Worm (Caenorhabditis elegans): ENCODE data around the gene F14D7.3.

DNA sequence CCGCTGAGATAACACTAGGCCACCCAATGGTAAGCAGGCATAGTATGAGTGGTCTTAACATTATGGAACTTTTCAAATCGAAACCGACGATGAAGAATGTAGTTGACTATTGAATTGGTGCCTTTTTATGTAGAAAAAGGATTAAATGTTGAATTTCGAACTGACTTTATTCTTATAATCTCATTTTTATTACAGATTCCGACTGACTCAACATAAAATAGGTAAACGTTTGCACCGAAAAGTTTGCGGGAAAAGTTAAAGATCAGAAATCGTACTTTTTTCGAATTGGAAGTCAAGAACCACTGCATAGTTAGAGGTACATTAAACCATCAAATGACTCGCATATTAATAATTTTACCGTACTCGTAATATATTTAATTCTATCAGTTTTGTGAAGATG is 42.4 kb upstream of the F14D7.3 start, which contains the start of gene K02E11.7:
- TF ChIP-seq dao-5 (tag; optimal IDR thresholded peaks at IDR 0.05) (no peak), W03F9.2 (tag; optimal IDR thresholded peaks at IDR 0.05) (no peak), him-1 (tag; optimal IDR thresholded peaks at IDR 0.05) (no peak)
